Worm (Caenorhabditis elegans) whole organism, L4 larva: ENCODE results near the gene dmd-3.
A peak's percentile ranks its signal among the peaks of the same experiment; 100 is the strongest.

Experiments
- Y105C5A.15 ChIP-seq: fragments of 200-800 bp; sonication (Bioruptor generic); IDR thresholded peaks from 2 replicates; pipeline ENCODE4 v1.3.6; 2022; ENCODE audit warnings: missing genetic modification characterization, missing compliant biosample characterization
- ceh-82 ChIP-seq: sonication (generic microtip); optimal IDR thresholded peaks from 2 replicates; lab custom pipeline; 2017; ENCODE audit warnings: missing biosample characterization, missing genetic modification characterization
- ces-1 ChIP-seq: fragments of 150-350 bp; sonication (generic microtip); optimal IDR thresholded peaks from 4 replicates; lab custom pipeline; 2014; ENCODE audit warnings: missing biosample characterization, missing genetic modification reagents, missing genetic modification characterization
- dmd-9 ChIP-seq: fragments of 200-800 bp; sonication (Bioruptor generic); IDR thresholded peaks from 2 replicates; pipeline ENCODE4 v1.3.6; 2022; ENCODE audit warnings: missing genetic modification reagents, missing genetic modification characterization, missing compliant biosample characterization
- dve-1 ChIP-seq: sonication (generic microtip); optimal IDR thresholded peaks from 2 replicates; lab custom pipeline; 2017; ENCODE audit warnings: antibody characterized with exemption, mild to moderate bottlenecking, missing genetic modification characterization, missing compliant biosample characterization; ENCODE audit not compliant: insufficient read depth
- egl-27 ChIP-seq: sonication (generic microtip); optimal IDR thresholded peaks from 3 replicates; lab custom pipeline; 2017; ENCODE audit warnings: missing biosample characterization, missing genetic modification reagents, missing genetic modification characterization
- fos-1 ChIP-seq: fragments of 150-350 bp; optimal IDR thresholded peaks from 2 replicates; lab custom pipeline; 2014; ENCODE audit warnings: missing biosample characterization, missing genetic modification characterization
- lin-38 ChIP-seq: fragments of 200-800 bp; sonication (Bioruptor generic); IDR thresholded peaks from 2 replicates; pipeline ENCODE4 v1.3.6; 2022; ENCODE audit warnings: missing genetic modification reagents, missing genetic modification characterization, missing compliant biosample characterization
- madf-5 ChIP-seq, 2 experiments: fragments of 200-800 bp; sonication (Bioruptor generic); IDR thresholded peaks; 2 replicates each; pipeline ENCODE4 v1.3.6; 2022; ENCODE audit warnings: missing compliant biosample characterization in 2 of 2, missing genetic modification characterization in 2 of 2
- nhr-111 ChIP-seq: fragments of 200-800 bp; sonication (Bioruptor generic); optimal IDR thresholded peaks from 2 replicates; lab custom pipeline; 2018; ENCODE audit warnings: mild to moderate bottlenecking, missing genetic modification characterization, missing compliant biosample characterization
- skn-1 ChIP-seq: fragments of 150-350 bp; optimal IDR thresholded peaks from 2 replicates; lab custom pipeline; 2014; ENCODE audit warnings: missing biosample characterization, missing genetic modification characterization
- unc-62 ChIP-seq, 3 experiments: fragments of 150-350 bp in 1 of 3; sonication (generic microtip); optimal IDR thresholded peaks in 2 of 3; peaks in 1 of 3; 1 replicate in 1 of 3; 2 replicates in 2 of 3; lab custom pipeline; 2014 to 2017; ENCODE audit warnings: missing biosample characterization in 3 of 3, missing genetic modification characterization in 3 of 3, missing genetic modification reagents in 3 of 3, missing genotype in 1 of 3

DNA sequence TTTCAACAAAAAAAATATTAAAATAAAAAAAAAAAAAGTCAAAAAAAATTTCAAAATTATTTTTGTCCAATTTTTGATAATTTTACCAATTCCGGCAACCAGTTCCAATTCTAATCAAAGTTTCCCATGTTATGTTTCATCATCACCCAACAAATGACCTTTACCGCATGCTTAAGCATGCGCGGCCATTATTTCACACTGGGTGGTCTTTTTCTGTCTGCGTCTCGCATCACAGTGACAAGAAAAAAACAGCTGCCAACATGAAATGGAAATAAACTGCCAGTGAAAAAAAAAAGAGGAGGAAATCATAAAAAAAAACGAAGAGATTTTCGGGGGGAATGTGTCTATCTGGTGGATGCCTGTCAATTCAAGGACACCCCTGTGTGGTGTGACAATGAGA lies 11.3 kb upstream of the dmd-3 start:
- TF ChIP-seq ceh-82 (tag; lab: Kevin White, UChicago) (no peak), dmd-9 (no peak), unc-62 (GFP tag; optimal IDR thresholded peaks at IDR 0.05 in 1 of 2; lab: Kevin White, UChicago) (peak in 1 of 2 experiments; percentile 77), unc-62 (tag; optimal IDR thresholded peaks at IDR 0.05; lab: Kevin White, UChicago) (no peak), madf-5 (GFP tag; IDR thresholded peaks at IDR 0.05; lab: Robert Waterston, UW) (no peak), skn-1 (tag; lab: Kevin White, UChicago) (no peak), nhr-111 (GFP tag; lab: Kevin White, UChicago) (no peak), fos-1 (tag; lab: Kevin White, UChicago) (no peak), Y105C5A.15 (GFP tag; lab: Robert Waterston, UW) (no peak), lin-38 (GFP tag; lab: Robert Waterston, UW) (no peak), dve-1 (no peak), egl-27 (tag; lab: Kevin White, UChicago) (no peak), ces-1 (GFP tag; lab: Kevin White, UChicago) (no peak)
